Fruit fly (Drosophila melanogaster): ENCODE results near the gene CG31704.
A peak's percentile ranks its signal among the peaks of the same experiment; 100 is the strongest.

The CG31704 gene

DNA sequence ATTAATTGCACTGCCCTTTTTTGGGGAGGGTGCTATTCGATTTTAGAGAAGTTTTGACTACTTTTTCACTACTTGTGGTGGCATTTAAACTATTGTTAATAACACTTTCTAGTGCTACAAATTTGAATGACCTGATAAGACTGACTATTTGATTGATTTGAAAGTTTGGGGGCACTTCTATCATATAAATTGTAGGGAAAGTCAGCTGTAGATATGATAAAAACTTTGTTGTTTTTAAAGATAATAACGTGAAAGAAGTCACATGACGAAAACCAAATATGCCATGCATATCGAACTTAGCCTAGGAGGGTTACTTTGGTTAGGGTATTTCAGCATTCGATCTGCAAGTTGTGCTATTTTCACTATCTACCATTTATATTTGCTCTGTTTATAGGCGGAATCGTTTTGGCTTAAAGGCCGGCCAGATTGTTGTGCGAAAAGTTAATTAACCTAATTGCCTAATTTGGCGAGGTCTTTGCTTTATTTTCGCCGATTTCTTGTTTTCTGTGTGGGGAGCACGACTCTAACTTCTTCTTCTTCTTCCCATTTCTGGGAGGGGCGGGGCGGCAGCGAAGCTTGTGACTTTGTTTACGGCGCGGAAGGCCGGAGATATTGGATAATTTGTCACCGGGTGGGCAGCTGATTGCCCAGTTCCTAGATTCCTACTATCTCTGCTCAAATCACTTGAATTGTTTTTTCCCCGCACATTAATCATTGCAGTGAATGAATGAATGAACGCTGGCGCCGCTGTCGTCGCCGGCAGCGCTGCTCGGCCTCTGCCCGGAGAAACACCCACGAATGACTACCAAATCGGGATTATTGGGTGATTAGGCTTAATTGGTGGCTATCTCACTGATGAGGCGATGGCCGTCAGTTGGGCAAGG, 27.5 kb upstream of the CG31704 start (continued):
- TF ChIP-seq HLH4C (GFP tag; IDR thresholded peaks at IDR 0.05; ENCODE audit: partially characterized antibody) (no peak), sens (GFP tag) (peak; percentile 57), CG5245 (GFP tag; optimal IDR thresholded peaks at IDR 0.05) (no peak), MESR4 (GFP tag; optimal IDR thresholded peaks at IDR 0.05) (peak; percentile 91), CG10147 (GFP tag; optimal IDR thresholded peaks at IDR 0.05) (no peak), unc-4 (GFP tag; IDR thresholded peaks at IDR 0.05; ENCODE audit: partially characterized antibody) (no peak), CG13775 (GFP tag; optimal IDR thresholded peaks at IDR 0.05) (no peak), BEAF-32 (GFP tag; optimal IDR thresholded peaks at IDR 0.05) (no peak), zen2 (GFP tag; IDR thresholded peaks at IDR 0.05; ENCODE audit: partially characterized antibody) (no peak), CG17385 (GFP tag; optimal IDR thresholded peaks at IDR 0.05) (peak; percentile 93), NC2α (GFP tag; optimal IDR thresholded peaks at IDR 0.05) (no peak)

DNA sequence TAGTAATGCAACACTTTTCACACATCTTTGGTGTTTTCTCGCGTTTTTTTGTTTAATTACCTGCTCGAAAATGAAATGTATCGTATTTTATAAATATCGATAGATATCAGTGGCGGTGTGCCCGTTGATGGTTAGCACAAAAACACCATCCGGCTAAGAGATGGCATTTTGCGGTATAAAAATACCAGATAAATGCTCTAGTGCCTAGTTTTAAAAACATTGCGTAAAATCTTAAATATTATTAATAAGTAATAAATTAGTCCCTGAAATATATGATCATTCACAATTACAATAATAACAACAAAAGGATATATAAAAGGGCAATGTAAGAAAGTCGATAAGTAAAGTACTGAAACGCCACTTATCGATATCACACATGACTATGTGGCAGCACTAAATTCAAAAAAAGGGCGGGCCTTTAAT, 26.8 kb upstream of the CG31704 start, which contains the start of gene CycY:
CycY (minus strand) TSS at position 116 of the 423 bp plus-strand sequence.
- TF ChIP-seq gfzf (GFP tag; optimal IDR thresholded peaks at IDR 0.05) (peak; percentile 81), B-H2 (GFP tag; optimal IDR thresholded peaks at IDR 0.05) (no peak), phol (tag; optimal IDR thresholded peaks at IDR 0.05) (peak; percentile 50), nmo (GFP tag; optimal IDR thresholded peaks at IDR 0.05) (peak; percentile 62), cas (GFP tag; IDR thresholded peaks at IDR 0.05) (no peak), CG12236 (GFP tag; optimal IDR thresholded peaks at IDR 0.05) (no peak), ato (GFP tag; IDR thresholded peaks at IDR 0.05; ENCODE audit: partially characterized antibody) (0 out of 2 replicates have a peak, but pooled peaks have one; percentile 35), CG5245 (GFP tag; optimal IDR thresholded peaks at IDR 0.05) (peak; percentile 6), Lim3 (GFP tag; IDR thresholded peaks at IDR 0.05) (no peak), Gsc (GFP tag; IDR thresholded peaks at IDR 0.05) (no peak), hbn (GFP tag; IDR thresholded peaks at IDR 0.05; ENCODE audit: partially characterized antibody) (peak; percentile 66), CG6791 (GFP tag; IDR thresholded peaks at IDR 0.05; ENCODE audit: partially characterized antibody) (0 out of 3 replicates have a peak, but pooled peaks have one; percentile 39), Ada2b (GFP tag; IDR thresholded peaks at IDR 0.05) (no peak), btn (GFP tag; optimal IDR thresholded peaks at IDR 0.05) (no peak), sens (GFP tag) (peak; percentile 80), CG13424 (tag; optimal IDR thresholded peaks at IDR 0.05) (peak; percentile 14), Sox100B (GFP tag; optimal IDR thresholded peaks at IDR 0.05) (no peak), dysf (GFP tag; IDR thresholded peaks at IDR 0.05) (no peak), CG7839 (tag; optimal IDR thresholded peaks at IDR 0.05) (no peak), CG3281 (GFP tag; optimal IDR thresholded peaks at IDR 0.05) (no peak), nerfin-1 (tag; optimal IDR thresholded peaks at IDR 0.05) (peak; percentile 27), Abd-B (GFP tag; optimal IDR thresholded peaks at IDR 0.05) (peak; percentile 39), CoRest (tag; optimal IDR thresholded peaks at IDR 0.05) (peak; percentile 30), CG15696 (tag; optimal IDR thresholded peaks at IDR 0.05) (peak; percentile 15), CG2875 (GFP tag; optimal IDR thresholded peaks at IDR 0.05) (no peak), Atf6 (GFP tag; IDR thresholded peaks at IDR 0.05) (no peak), row (GFP tag; IDR thresholded peaks at IDR 0.05) (peak; percentile 24; the same call in 1 of the 3 replicates), CG15269 (tag; optimal IDR thresholded peaks at IDR 0.05) (no peak), CG12155 (GFP tag; optimal IDR thresholded peaks at IDR 0.05) (peak; percentile 17), Rx (GFP tag; IDR thresholded peaks at IDR 0.05) (no peak), Spps (tag; optimal IDR thresholded peaks at IDR 0.05) (peak; percentile 15), Lhr (GFP tag; optimal IDR thresholded peaks at IDR 0.05) (peak; percentile 78), cato (GFP tag; optimal IDR thresholded peaks at IDR 0.05; ENCODE audit: borderline replicate concordance) (no peak), Optix (GFP tag; IDR thresholded peaks at IDR 0.05) (no peak), fu2 (GFP tag; optimal IDR thresholded peaks at IDR 0.05) (no peak), Dp (GFP tag; optimal IDR thresholded peaks at IDR 0.05) (peak; percentile 93), CG9876 (GFP tag; optimal IDR thresholded peaks at IDR 0.05) (no peak)
